Fruit fly (Drosophila melanogaster) whole organism: ENCODE data around the gene Elp6.

Experiments
- CG8478 ChIP-seq: fragments of >200 bp; optimal IDR thresholded peaks from 2 replicates; lab custom pipeline; 2018; ENCODE audit warnings: inconsistent platforms
- Dll ChIP-seq: fragments of >200 bp; optimal IDR thresholded peaks from 2 replicates; lab custom pipeline; 2017
- EcR ChIP-seq, 2 experiments: fragments of >200 bp; optimal IDR thresholded peaks; 2 replicates each; lab custom pipeline; 2017; ENCODE audit warnings: missing biosample characterization in 2 of 2, missing genetic modification characterization in 2 of 2, missing genetic modification reagents in 2 of 2
- pan ChIP-seq: fragments of >200 bp; optimal IDR thresholded peaks from 2 replicates; lab custom pipeline; 2017
- psq ChIP-seq: fragments of >200 bp; optimal IDR thresholded peaks from 2 replicates; lab custom pipeline; 2017
- usp ChIP-seq: fragments of >200 bp; optimal IDR thresholded peaks from 2 replicates; lab custom pipeline; 2017; ENCODE audit warnings: missing biosample characterization, missing genetic modification characterization, mixed read lengths

DNA sequence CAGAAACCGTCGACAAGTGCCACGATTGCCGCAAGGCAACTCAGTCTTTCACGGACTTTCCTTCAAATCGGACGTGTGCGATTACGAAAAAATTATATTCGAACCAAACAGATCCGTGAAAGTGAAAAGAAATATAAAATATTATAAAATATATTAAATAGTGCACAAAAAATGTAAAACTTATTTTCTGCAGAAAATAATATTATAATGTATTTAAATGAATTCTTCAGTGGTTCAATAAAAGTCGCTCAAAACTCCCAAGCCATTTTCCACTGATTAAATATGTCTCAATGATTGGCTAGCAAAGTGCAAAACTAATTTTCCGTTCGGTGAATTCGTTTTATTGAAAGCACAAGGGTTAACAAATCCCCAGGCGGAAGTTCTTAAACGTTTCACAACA lies 28.7 kb downstream of the Elp6 start, which contains the start of gene PK2-R1:
- TF ChIP-seq psq, result no peak
- TF ChIP-seq pan, result no peak
- TF ChIP-seq Dll, result no peak
- no peak for TF ChIP-seq EcR (GFP tag; optimal IDR thresholded peaks at IDR 0.05; lab: Kevin White, UChicago)
- TF ChIP-seq usp (GFP tag; lab: Kevin White, UChicago), result no peak
- TF ChIP-seq CG8478 (lab: Kevin White, UChicago), result no peak
